Fruit fly (Drosophila melanogaster) whole organism, prepupa: ENCODE measurements around the gene CG6709.

Source experiments
- Blimp-1 ChIP-seq: fragments of 200-800 bp; sonication (Bioruptor generic); optimal IDR thresholded peaks from 3 replicates; lab custom pipeline; 2017; ENCODE audit warnings: missing biosample characterization, missing genetic modification characterization, mild to moderate bottlenecking, moderate library complexity, missing genetic modification reagents
- CG10631 ChIP-seq: fragments of 200-800 bp; sonication (Bioruptor generic); optimal IDR thresholded peaks from 2 replicates; lab custom pipeline; 2016; ENCODE audit warnings: missing biosample characterization, missing genetic modification characterization
- CG11294 ChIP-seq: fragments of 200-800 bp; sonication (Bioruptor generic); IDR thresholded peaks from 2 replicates; pipeline ENCODE4 v1.3.6; 2022; ENCODE audit warnings: missing biosample characterization, missing genetic modification characterization
- CG11762 ChIP-seq: fragments of 200-800 bp; sonication (Bioruptor generic); optimal IDR thresholded peaks from 3 replicates; lab custom pipeline; 2016; ENCODE audit warnings: missing biosample characterization, missing genetic modification characterization; ENCODE audit not compliant: insufficient read depth
- CG11902 ChIP-seq: fragments of 200-800 bp; sonication (Bioruptor generic); optimal IDR thresholded peaks from 3 replicates; lab custom pipeline; 2016; ENCODE audit warnings: missing biosample characterization, missing genetic modification characterization
- CG1621 ChIP-seq: fragments of 200-800 bp; sonication (Bioruptor generic); optimal IDR thresholded peaks from 3 replicates; lab custom pipeline; 2018; ENCODE audit warnings: missing biosample characterization, mild to moderate bottlenecking, missing genetic modification characterization
- CG16779 ChIP-seq: fragments of 200-800 bp; sonication (Bioruptor generic); optimal IDR thresholded peaks from 3 replicates; lab custom pipeline; 2017; ENCODE audit warnings: missing biosample characterization, mild to moderate bottlenecking, missing genetic modification characterization
- CG3032 ChIP-seq: fragments of 200-800 bp; optimal IDR thresholded peaks from 2 replicates; lab custom pipeline; 2019; ENCODE audit warnings: missing biosample characterization, mild to moderate bottlenecking, missing genetic modification characterization, moderate library complexity
- CG31627 ChIP-seq: fragments of 200-800 bp; sonication (Bioruptor generic); optimal IDR thresholded peaks from 3 replicates; lab custom pipeline; 2016; ENCODE audit warnings: missing biosample characterization, missing genetic modification characterization
- CG32006 ChIP-seq: fragments of 200-800 bp; sonication (Bioruptor generic); optimal IDR thresholded peaks from 3 replicates; lab custom pipeline; 2017; ENCODE audit warnings: missing biosample characterization, mild to moderate bottlenecking, missing genetic modification characterization
- CG34406 ChIP-seq: fragments of 200-800 bp; sonication (Bioruptor generic); optimal IDR thresholded peaks from 3 replicates; lab custom pipeline; 2016; ENCODE audit warnings: missing biosample characterization, missing genetic modification characterization
- CG3919 ChIP-seq: fragments of 200-800 bp; sonication (Bioruptor generic); optimal IDR thresholded peaks from 3 replicates; lab custom pipeline; 2016; ENCODE audit warnings: missing biosample characterization, missing genetic modification characterization
- CG4318 ChIP-seq: fragments of 200-800 bp; sonication (Bioruptor generic); optimal IDR thresholded peaks from 3 replicates; lab custom pipeline; 2017; ENCODE audit warnings: missing biosample characterization, mild to moderate bottlenecking, missing genetic modification characterization
- CG6792 ChIP-seq: fragments of 200-800 bp; sonication (Bioruptor generic); optimal IDR thresholded peaks from 3 replicates; lab custom pipeline; 2016; ENCODE audit warnings: missing biosample characterization, missing genetic modification characterization
- CG6808 ChIP-seq: fragments of 200-800 bp; sonication (Bioruptor generic); optimal IDR thresholded peaks from 3 replicates; lab custom pipeline; 2017; ENCODE audit warnings: missing biosample characterization, missing genetic modification characterization, mild to moderate bottlenecking, moderate library complexity, missing genetic modification reagents
- CG6854 ChIP-seq: fragments of 200-800 bp; sonication (Bioruptor generic); optimal IDR thresholded peaks from 2 replicates; lab custom pipeline; 2017; ENCODE audit warnings: missing biosample characterization, mild to moderate bottlenecking, missing genetic modification characterization
- CG7368 ChIP-seq: fragments of 200-800 bp; sonication (Bioruptor generic); optimal IDR thresholded peaks from 3 replicates; lab custom pipeline; 2016; ENCODE audit warnings: missing biosample characterization, missing genetic modification characterization
- CG8119 ChIP-seq: fragments of 200-800 bp; sonication (Bioruptor generic); IDR thresholded peaks from 3 replicates; pipeline ENCODE4 v1.3.6; 2022; ENCODE audit warnings: missing biosample characterization, missing genetic modification characterization
- CG8319 ChIP-seq: fragments of 200-800 bp; sonication (Bioruptor generic); optimal IDR thresholded peaks from 3 replicates; lab custom pipeline; 2016; ENCODE audit warnings: missing biosample characterization, missing genetic modification characterization
- CG9139 ChIP-seq: fragments of 200-800 bp; sonication (Bioruptor generic); optimal IDR thresholded peaks from 3 replicates; lab custom pipeline; 2017; ENCODE audit warnings: missing biosample characterization, mild to moderate bottlenecking, missing genetic modification characterization
- Eip75B ChIP-seq: fragments of 200-800 bp; sonication (Bioruptor generic); optimal IDR thresholded peaks from 3 replicates; lab custom pipeline; 2016; ENCODE audit warnings: missing biosample characterization, missing genetic modification characterization
- Eip78C ChIP-seq: fragments of 200-800 bp; sonication (Bioruptor generic); peaks from one replicate; lab custom pipeline; 2016; ENCODE audit warnings: missing biosample characterization, missing genetic modification characterization
- Ets21C ChIP-seq: fragments of 200-800 bp; sonication (Bioruptor generic); optimal IDR thresholded peaks from 3 replicates; lab custom pipeline; 2016; ENCODE audit warnings: missing biosample characterization, missing genetic modification characterization
- Gug ChIP-seq: fragments of 200-800 bp; sonication (Bioruptor generic); IDR thresholded peaks from 2 replicates; pipeline ENCODE4 v1.3.6; 2022; ENCODE audit warnings: missing biosample characterization, missing genetic modification characterization
- Hr38 ChIP-seq: sonication (Bioruptor generic); optimal IDR thresholded peaks from 2 replicates; lab custom pipeline; 2016; ENCODE audit warnings: missing biosample characterization, missing genetic modification characterization
- Hr39 ChIP-seq: fragments of 200-800 bp; sonication (Bioruptor generic); optimal IDR thresholded peaks from 2 replicates; lab custom pipeline; 2016; ENCODE audit warnings: missing biosample characterization, missing genetic modification characterization
- Lpt ChIP-seq: fragments of 200-800 bp; sonication (Bioruptor generic); optimal IDR thresholded peaks from 3 replicates; lab custom pipeline; 2016; ENCODE audit warnings: missing biosample characterization, missing genetic modification characterization
- OdsH ChIP-seq: fragments of 200-800 bp; sonication (Bioruptor generic); optimal IDR thresholded peaks from 3 replicates; lab custom pipeline; 2016; ENCODE audit warnings: missing biosample characterization, missing genetic modification characterization
- Sox14 ChIP-seq: fragments of 200-800 bp; sonication (Bioruptor generic); optimal IDR thresholded peaks from 3 replicates; lab custom pipeline; 2016; ENCODE audit warnings: missing biosample characterization, missing genetic modification characterization
- cyc ChIP-seq: fragments of 200-800 bp; sonication (Bioruptor generic); optimal IDR thresholded peaks from 3 replicates; lab custom pipeline; 2016; ENCODE audit warnings: missing biosample characterization, missing genetic modification characterization
- dac ChIP-seq: fragments of 200-800 bp; sonication (Bioruptor generic); optimal IDR thresholded peaks from 2 replicates; lab custom pipeline; 2017; ENCODE audit warnings: missing biosample characterization, mild to moderate bottlenecking, missing genetic modification characterization
- dsx ChIP-seq: fragments of 200-800 bp; optimal IDR thresholded peaks from 3 replicates; lab custom pipeline; 2019; ENCODE audit warnings: missing biosample characterization, mild to moderate bottlenecking, missing genetic modification characterization, moderate library complexity; ENCODE audit not compliant: poor library complexity, severe bottlenecking
- eg ChIP-seq: fragments of 200-800 bp; sonication (Bioruptor generic); IDR thresholded peaks from 3 replicates; pipeline ENCODE4 v1.3.6; 2022; ENCODE audit warnings: missing biosample characterization, missing genetic modification characterization
- esn ChIP-seq: fragments of 200-800 bp; sonication (Bioruptor generic); optimal IDR thresholded peaks from 2 replicates; lab custom pipeline; 2016; ENCODE audit warnings: missing biosample characterization, mild to moderate bottlenecking, missing genetic modification characterization, moderate library complexity
- fd59A ChIP-seq: fragments of 200-800 bp; sonication (Bioruptor generic); optimal IDR thresholded peaks from 2 replicates; lab custom pipeline; 2017; ENCODE audit warnings: missing biosample characterization, mild to moderate bottlenecking, missing genetic modification characterization, missing genetic modification reagents
- fd85E ChIP-seq: fragments of 200-800 bp; sonication (Bioruptor generic); optimal IDR thresholded peaks from 3 replicates; lab custom pipeline; 2016; ENCODE audit warnings: missing biosample characterization, missing genetic modification characterization
- lz ChIP-seq: fragments of 200-800 bp; sonication (Bioruptor generic); optimal IDR thresholded peaks from 3 replicates; lab custom pipeline; 2016; ENCODE audit warnings: missing biosample characterization, missing genetic modification characterization
- spab ChIP-seq: fragments of 200-800 bp; sonication (Bioruptor generic); optimal IDR thresholded peaks from 2 replicates; lab custom pipeline; 2017; ENCODE audit warnings: missing biosample characterization, mild to moderate bottlenecking, missing genetic modification characterization, missing genetic modification reagents
- ss ChIP-seq, 2 experiments: fragments of 200-800 bp; sonication (Bioruptor generic); optimal IDR thresholded peaks; 2 replicates in 1 of 2; 3 replicates in 1 of 2; lab custom pipeline; 2017 to 2018; ENCODE audit warnings: mild to moderate bottlenecking in 2 of 2, missing biosample characterization in 2 of 2, missing genetic modification characterization in 2 of 2, moderate library complexity in 1 of 2

The CG6709 gene

DNA sequence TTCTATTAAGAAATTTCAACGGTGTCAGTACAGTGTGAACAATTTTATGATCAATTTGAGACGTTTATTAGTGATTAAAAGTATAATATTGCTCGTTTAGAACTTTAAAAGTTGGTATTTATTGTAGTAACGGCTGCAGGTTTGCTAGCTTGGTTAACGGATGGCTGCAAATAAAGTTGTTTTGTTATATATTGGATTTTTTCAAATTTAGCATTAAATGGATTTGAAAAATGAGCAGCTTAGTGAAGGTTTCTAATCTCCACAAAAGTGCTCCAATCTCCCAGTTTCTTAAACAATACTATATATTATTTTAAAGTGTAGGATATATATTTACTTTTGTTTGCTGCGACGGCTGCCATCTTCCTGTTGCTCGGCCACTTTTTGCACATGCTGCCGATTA lies 22.5 kb downstream of the CG6709 start (continued):
- TF ChIP-seq CG11762 (GFP tag; lab: Kevin White, UChicago) = peak; percentile 22
- TF ChIP-seq Sox14 (GFP tag; lab: Kevin White, UChicago) = no peak
- peak; percentile 39 for TF ChIP-seq CG34406 (GFP tag; lab: Kevin White, UChicago)
- peak; percentile 60 for TF ChIP-seq CG3919 (GFP tag; lab: Kevin White, UChicago)
- TF ChIP-seq ss (GFP tag; optimal IDR thresholded peaks at IDR 0.05; lab: Kevin White, UChicago) = no peak
- TF ChIP-seq CG8119 (GFP tag; lab: Robert Waterston, UW) = peak; percentile 46; the same call in 1 of the 3 replicates

DNA sequence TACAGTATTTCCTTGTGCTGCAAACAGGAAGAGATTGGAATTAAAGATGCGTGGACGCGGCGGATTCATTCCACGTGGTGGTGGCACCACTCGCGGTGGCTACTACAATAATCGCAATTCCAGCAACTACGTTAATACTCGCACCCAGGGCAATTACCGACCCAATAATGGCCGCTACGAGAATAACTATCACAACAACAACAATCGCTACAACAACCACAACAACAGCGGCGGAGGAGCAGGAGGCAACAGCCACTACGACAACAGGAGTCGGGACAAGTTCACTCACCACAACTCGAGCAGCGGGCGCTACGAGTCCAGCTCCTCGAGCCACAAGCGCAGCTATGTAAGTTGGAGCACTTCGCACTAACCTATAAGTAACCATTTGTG lies 29.5 kb downstream of the CG6709 start:
- TF ChIP-seq Hr38 = no peak
- no peak for TF ChIP-seq CG34406 (GFP tag; lab: Kevin White, UChicago)
- no peak for TF ChIP-seq spab
- no peak for TF ChIP-seq ss (GFP tag; optimal IDR thresholded peaks at IDR 0.05; lab: Kevin White, UChicago)
- TF ChIP-seq Gug (GFP tag; lab: Robert Waterston, UW) = no peak
- no peak for TF ChIP-seq CG9139 (GFP tag; lab: Kevin White, UChicago)
- no peak for TF ChIP-seq CG7368 (GFP tag; lab: Kevin White, UChicago)

DNA sequence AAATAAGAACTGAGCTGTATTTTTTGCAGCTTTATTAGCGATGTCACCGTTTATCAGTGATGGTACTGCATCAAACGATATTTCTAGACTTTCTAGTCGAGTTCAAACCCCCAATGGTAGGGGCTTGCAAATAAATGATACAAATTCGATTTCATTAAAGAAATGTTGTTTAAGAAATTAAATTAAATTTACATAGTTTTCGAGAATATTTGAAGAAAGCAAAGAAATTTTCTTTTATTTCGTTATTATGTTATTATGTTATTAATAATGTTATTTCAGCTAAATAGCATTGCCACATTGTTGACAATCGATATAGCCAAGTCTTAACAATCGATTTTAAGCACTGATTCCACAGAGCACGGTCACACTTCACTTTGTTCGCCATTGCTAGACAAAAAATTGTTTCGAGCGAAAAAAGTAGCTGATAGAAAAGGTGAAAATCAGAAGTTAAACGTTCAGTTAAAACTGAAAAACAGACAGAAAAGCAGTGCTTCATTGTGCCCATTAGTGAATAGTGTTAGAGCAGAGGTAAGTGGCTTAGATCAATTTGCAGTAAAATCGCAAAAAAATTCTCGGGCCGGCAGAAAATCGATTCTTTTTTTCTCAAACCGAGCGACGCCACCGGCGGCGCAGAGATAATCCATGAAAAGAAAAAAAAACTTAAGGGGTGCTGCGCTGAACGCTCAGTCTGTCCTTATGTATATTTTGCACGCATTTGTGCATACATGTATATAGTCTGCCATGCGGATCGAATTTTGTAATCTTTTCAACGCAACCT lies 30.1 kb downstream of the CG6709 start, which contains the start of the genes iPLA2-VIA and Ciz1:
Gene iPLA2-VIA, minus strand, starts transcription at position 75 of the 778 bp plus-strand sequence.
Gene Ciz1, plus strand, starts transcription at position 365 of the 778 bp plus-strand sequence.
- TF ChIP-seq CG6854 (GFP tag; lab: Kevin White, UChicago) = peak; percentile 47
- TF ChIP-seq Ets21C (GFP tag; lab: Kevin White, UChicago) = no peak
- TF ChIP-seq CG6808 (GFP tag; lab: Kevin White, UChicago) = no peak
- no peak for TF ChIP-seq CG11294 (GFP tag; lab: Robert Waterston, UW)
- TF ChIP-seq CG6792 (GFP tag; lab: Kevin White, UChicago) = no peak
- TF ChIP-seq CG3919 (GFP tag; lab: Kevin White, UChicago) = no peak
- TF ChIP-seq cyc (GFP tag; lab: Kevin White, UChicago) = no peak
- no peak for TF ChIP-seq OdsH
- TF ChIP-seq Eip78C (GFP tag; lab: Kevin White, UChicago) = peak; percentile 60
- TF ChIP-seq dac (GFP tag; lab: Kevin White, UChicago) = no peak
- peak; percentile 19 for TF ChIP-seq dsx (GFP tag; lab: Kevin White, UChicago)
- TF ChIP-seq CG16779 (tag; lab: Kevin White, UChicago) = no peak
- no peak for TF ChIP-seq CG11762 (GFP tag; lab: Kevin White, UChicago)
- TF ChIP-seq lz (GFP tag; lab: Kevin White, UChicago) = peak; percentile 44
- no peak for TF ChIP-seq fd85E (GFP tag; lab: Kevin White, UChicago)
- TF ChIP-seq CG11902 = no peak
- TF ChIP-seq Eip75B = no peak
- TF ChIP-seq CG31627 (GFP tag; lab: Kevin White, UChicago) = peak; percentile 13
- TF ChIP-seq CG8119 (GFP tag; lab: Robert Waterston, UW) = no peak
- peak in 1 of 2 experiments; percentile 30 for TF ChIP-seq ss (GFP tag; optimal IDR thresholded peaks at IDR 0.05; lab: Kevin White, UChicago)
- peak; percentile 46 for TF ChIP-seq Sox14 (GFP tag; lab: Kevin White, UChicago)
- TF ChIP-seq CG10631 = peak; percentile 42
- TF ChIP-seq CG3032 (tag; lab: Kevin White, UChicago) = peak; percentile 22
- TF ChIP-seq CG32006 = no peak
- TF ChIP-seq Gug (GFP tag; lab: Robert Waterston, UW) = no peak
- TF ChIP-seq esn (GFP tag; lab: Kevin White, UChicago) = peak; percentile 20
- no peak for TF ChIP-seq Lpt
- no peak for TF ChIP-seq CG1621 (tag; lab: Kevin White, UChicago)
- TF ChIP-seq, all 60 proteins: peak for 10

DNA sequence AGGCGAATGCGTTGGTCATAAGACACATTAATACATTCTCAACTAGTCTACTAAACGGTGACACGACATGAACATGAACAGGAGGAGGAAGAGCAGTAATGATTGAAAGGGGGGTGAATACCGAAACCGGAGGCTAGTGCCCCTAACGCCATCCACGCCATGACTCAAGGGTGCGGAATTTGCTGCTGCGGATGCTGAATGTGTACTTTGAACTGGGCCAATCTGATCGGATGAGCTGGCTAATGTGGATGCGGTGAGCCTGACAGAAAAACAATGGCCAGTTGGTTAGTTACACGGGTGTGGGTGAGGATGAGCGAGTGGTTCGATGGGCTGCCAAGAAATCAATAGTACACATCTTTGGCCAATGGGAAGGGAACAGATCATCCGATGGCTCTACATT lies 30.9 kb downstream of the CG6709 start:
- TF ChIP-seq eg (GFP tag; lab: Robert Waterston, UW) (no peak), Blimp-1 (no peak), CG8319 (GFP tag; lab: Kevin White, UChicago) (no peak), fd59A (no peak), CG1621 (tag; lab: Kevin White, UChicago) (no peak), ss (GFP tag; optimal IDR thresholded peaks at IDR 0.05; lab: Kevin White, UChicago) (peak; percentile 6 to 46), CG6808 (GFP tag; lab: Kevin White, UChicago) (peak; percentile 54), Hr39 (GFP tag; lab: Kevin White, UChicago) (no peak), CG6854 (GFP tag; lab: Kevin White, UChicago) (peak; percentile 30), CG4318 (GFP tag; lab: Kevin White, UChicago) (no peak)
